Worm (Caenorhabditis elegans) whole organism, dauer: ENCODE measurements around the gene K04C2.3.

ENCODE experiments used
- unc-62 ChIP-seq: sonication (generic microtip); optimal IDR thresholded peaks from 2 replicates; lab custom pipeline; 2017; ENCODE audit warnings: missing biosample characterization, missing genetic modification reagents, missing genetic modification characterization

Gene K04C2.3

DNA sequence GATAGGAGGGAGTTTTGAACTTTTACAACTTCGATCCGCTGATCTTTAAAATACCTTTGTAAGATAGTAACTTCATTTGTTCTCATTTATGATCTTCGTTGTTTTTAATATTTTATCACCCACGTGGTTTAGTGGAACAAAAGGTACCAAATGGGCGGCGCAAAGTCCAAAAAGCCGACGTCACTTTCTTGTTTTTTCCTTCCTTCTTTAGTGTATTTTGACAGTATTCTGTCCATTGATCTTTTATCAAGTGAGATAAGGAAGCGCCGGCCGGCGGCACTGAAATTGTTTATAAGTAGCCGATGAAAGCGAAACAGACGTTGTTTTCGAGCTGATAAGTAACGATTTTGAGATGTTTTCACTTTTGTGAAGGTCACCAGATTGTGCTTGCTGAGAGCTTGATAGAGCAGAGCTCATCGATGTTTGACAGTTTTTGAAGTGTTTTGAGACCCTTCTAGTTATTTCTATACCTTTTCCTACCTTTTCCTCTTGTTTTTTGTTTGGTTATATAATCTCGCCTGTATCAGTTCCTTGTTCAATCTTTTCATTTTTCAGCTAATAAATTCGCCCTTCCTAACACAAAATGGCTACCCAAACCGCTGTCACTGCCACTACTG, at the start of gene K04C2.3:
K04C2.3 (plus strand) TSS at position 556 of the 617 bp plus-strand sequence.
- TF ChIP-seq unc-62: no peak

DNA sequence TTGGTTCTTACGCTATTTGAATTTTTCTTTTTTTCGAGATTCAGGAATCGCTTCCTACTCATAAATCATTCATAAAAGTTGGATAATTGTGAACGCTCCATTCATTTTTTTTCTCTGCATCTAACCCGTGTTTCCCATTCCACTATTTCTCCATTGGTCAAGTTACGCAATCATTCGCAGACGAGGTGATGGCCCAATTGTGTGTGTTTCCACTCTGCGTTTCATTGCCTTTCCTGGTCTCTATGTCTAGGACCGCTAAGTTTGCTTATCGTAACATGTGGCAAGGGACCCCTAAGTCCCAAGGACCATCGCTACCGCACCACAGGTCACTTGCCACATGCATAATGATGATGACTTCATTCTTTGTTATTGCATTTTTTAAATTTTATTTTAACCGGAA, 46.8 kb upstream of the K04C2.3 start:
- no peak for TF ChIP-seq unc-62

DNA sequence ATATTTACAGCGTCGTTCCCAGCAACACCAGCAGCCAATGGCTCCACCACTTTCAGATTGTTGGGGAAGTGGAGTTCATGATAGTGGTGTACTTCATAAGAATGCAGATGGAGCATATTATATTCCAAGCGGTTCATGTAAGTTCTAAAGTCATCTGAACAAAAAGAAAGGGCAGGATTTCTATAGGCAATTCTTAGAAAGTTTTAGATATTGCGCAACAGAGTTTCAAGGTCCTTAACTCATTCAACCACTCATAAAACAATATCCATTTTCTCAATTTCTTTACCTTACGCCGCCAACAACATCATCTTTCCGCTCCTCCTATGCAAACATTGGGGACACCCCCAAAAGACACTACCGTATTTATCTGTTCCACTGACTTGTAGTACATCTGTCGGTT, 41.6 kb upstream of the K04C2.3 start:
- no peak for TF ChIP-seq unc-62

DNA sequence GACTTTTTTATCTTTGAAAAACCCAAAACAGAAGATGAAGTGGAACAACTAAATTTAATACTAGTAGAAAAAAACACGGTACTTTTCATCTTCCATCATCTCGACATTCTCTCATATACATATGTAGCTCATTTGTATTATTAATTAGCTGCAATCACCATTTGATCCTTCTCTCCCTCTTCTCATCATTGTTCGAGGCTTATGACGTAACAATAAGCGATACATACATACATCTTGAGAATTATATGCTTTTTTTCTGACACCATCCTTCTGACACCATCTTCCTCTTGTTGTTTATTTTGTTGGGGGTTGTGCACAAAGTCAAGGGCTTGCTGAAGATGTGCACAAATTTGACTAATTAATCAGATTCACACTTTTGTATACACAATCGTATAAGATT, 35.6 kb upstream of the K04C2.3 start:
- no peak for TF ChIP-seq unc-62

DNA sequence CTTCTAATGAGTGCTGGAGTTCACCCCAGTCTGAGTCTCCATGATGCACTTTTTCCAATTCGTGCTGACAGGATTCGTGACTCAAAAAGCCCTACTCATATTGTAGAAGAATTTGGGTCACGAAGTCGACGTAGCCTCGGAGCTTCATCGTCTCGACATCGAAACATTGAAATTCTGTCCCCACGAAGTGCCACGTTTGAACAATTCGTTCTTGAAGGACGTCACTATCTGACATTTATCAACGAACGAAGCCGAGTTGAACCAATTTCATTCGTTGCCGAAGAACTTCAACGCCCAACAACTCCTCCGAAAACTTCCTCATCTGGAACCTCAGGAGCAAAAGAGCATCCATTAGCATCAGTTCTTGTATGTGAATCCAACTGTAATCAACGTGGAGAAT, 33.8 kb upstream of the K04C2.3 start:
- TF ChIP-seq unc-62: no peak

DNA sequence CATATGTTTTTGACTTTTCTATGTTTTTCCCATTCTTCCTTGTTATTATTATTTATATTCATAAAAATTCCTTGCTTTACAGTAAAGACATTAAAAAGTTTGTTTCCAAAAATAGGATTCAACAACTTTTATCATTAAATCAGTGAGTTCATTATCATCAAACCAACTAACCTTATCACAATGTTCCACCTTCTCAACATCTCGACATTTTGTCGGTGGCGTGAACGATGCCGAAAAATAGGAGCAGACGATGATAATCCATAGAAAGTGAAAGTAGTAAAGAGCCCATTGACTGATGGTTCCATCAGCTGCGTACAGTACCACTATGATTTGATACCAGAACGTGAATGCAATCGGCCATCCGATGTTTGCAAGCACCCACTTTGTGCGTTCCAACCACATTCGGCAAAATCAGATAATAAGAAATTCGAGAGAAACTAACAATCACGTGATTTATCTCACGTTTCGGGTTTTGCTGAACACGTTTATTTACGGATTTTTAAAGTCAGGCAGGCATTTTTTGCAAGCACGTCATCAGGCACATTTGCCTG, 24.2 kb upstream of the K04C2.3 start, which contains the start of gene dhhc-5:
dhhc-5 (minus strand) TSS at position 406 of the 551 bp plus-strand sequence.
- TF ChIP-seq unc-62: no peak

DNA sequence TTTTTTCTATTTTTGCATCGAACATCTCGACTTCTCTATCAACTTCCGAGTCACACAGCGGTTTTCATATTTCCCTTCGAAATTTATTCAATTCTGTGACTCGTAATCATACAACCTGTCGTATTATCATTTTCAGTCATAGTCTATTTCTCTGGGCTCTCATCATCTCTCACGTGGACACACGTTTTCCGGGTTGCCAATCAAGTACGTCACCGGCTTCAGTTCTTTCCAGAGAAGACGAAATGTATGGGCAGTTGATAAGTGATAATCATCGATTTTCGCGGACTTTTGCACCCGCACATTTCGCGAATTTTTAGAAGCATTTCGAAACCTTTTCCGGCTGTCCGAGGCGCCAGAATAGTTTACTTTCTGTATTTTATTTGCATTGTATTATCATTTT, 22.6 kb upstream of the K04C2.3 start, which contains the start of gene srv-1:
srv-1 (plus strand) TSS at position 131 of the 400 bp plus-strand sequence.
- no peak for TF ChIP-seq unc-62

DNA sequence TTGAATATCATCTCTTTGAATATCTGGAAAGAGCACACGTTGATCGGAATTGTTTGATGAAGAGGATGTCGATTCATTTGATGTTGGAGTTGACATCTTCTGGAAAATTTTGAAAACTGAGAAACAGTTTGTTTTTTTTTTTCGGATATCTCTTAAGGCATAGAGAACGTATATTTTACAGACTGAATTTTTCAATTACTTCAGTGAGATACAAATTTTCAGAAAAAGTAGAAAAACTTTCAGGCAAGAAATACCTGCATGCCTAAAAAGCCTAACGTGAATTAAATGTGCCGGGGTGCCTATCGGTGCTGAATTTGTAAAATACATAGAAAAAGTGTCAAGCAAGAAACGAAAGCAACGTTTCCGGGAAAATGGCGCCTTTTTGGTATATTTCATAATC, 16.2 kb upstream of the K04C2.3 start, which contains the start of gene zak-1:
zak-1 (minus strand) TSS at position 101 of the 400 bp plus-strand sequence.
- TF ChIP-seq unc-62: no peak

DNA sequence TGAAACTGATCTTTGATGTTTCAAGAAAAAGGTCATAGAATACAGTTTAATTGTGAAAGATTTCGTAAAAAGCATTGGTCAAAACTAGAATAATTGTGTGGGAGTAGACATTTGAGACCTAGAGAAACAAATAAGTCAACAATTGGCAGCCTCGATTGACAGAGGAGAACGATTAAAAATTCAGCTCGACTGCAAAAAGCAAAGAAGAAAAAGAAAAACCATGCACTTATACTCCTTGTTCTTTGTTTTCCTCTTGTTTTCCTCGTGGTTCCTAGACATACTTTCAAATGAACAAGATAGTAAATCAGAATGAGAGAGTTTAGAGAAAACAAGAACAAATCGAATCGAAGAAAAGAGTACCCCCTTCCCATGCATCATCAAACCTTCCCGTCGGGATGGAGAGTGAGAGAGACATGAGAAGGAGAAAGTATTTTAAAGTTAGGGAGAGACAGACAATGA, 15.5 kb upstream of the K04C2.3 start:
- no peak for TF ChIP-seq unc-62

DNA sequence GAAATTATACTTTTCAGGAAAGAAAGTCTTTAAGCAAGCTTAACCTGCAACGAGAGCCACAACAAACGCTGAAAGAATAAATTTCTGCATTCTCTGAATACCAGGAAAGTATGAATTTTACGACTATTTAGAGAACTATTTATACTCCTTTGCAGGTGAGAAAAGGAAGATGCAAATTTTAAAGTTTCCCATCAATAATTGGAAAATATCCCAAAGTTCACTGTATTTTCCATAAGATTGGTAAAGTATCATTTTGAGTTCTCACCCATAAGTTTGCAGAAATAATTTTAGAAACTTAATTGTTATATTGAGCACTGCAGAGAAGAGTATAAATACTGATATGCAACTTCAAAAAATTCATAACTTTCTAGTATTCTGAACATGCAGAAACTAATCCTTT, 13.4 kb upstream of the K04C2.3 start, which contains the start of gene clec-158:
clec-158 (minus strand) TSS at position 101 of the 400 bp plus-strand sequence.
- no peak for TF ChIP-seq unc-62

DNA sequence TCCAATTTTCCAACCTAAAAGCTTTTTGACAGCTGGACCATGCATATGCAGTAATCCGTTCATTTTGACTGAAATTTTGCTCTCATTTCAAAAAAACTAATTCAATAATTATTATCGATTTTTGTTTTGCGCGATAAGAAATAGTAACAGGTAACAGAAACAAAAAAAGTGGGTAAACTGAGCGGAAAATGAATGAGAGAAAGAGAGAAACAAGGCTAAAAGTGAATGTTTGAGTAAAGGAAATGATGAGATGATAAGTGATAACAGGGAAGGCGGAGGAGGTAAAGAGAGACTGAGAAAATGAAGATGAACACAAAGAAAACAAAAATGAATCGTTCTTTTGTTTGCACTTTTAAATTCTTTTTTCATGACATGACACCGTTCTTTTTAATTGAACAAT, 9.0 kb upstream of the K04C2.3 start, which contains the start of gene sma-3:
sma-3 (minus strand) TSS at position 68 of the 400 bp plus-strand sequence.
- no peak for TF ChIP-seq unc-62

DNA sequence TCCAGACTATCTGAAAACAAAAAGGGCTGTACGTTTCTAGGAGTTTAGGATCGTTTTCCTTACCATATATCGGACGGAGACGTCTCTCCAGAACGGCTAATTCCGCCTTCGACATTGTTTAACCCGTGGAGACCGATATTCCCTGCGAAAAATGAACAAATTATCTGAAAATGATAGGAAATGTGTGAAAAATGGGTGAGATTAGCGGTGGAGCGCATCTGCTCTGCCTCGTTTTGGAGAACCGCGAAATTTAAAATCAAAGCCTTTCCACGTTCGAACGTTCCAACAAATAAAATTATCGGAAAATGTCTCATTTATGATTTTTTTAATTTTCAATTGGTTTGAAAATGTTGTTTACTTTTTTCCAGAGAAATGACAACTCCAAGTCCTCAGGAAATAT, 3.6 kb upstream of the K04C2.3 start, which contains the start of the genes cra-1 and kbp-1:
cra-1 (minus strand) TSS at position 193 of the 400 bp plus-strand sequence.
kbp-1 (plus strand) TSS at position 366 of the 400 bp plus-strand sequence.
- TF ChIP-seq unc-62: no peak

DNA sequence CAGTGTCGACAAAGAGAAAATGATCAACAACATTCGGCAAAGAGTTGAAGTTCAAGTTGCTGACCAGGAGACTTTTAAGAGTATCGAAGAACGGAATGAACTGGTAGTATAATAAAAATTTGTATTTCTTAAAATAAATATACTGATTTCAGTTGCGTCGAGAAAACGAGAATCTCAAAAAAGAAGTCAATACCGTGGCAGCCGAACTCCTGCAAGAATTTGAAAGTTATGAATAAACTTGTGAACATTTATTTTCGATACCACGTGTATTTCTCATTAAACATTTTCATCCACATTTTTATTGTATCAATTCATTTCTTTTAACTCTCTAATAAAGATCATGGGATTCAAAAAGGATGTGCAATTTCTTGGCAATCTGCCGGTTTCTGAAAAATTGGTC, 2.9 kb upstream of the K04C2.3 start, which contains the start of gene K04C2.8:
K04C2.8 (plus strand) TSS at position 301 of the 400 bp plus-strand sequence.
- no peak for TF ChIP-seq unc-62

DNA sequence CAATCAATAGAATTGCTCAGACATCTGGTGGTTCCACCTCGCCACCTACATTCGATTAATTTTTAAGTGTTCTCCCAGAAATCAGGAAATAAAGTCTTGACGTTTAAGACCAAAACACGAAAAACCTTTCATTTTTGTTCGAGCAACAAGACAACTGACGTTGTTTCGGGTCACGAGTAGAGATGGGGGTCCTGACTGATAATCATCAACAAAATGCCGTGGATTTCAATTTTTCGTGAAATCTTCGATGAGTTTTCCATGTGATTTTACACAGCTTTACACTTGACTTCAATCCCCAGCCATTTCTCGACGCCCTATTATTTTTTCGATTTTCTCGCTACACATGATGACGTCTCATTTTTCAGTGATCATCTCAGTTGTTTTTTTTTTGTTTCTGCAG, 1.8 kb upstream of the K04C2.3 start:
- no peak for TF ChIP-seq unc-62

DNA sequence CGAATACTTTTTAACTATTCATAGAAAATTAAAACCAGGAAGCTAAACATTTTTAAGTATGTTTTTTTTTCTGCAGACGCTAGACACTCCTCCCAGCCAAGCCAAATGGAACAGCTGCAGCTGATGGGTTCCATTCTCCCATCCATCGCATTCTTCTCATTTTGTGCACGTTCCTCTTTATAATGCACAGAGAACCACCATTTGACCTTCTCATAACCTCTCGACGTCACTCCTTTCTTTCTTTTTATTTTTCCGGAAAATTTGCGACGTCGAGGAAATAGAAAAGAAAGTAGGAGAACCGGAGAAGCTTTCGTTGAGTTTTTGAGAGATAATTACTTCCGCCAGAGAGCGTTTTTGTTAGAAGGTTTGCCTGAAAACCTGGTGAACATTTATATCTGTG, 1.2 kb upstream of the K04C2.3 start:
- no peak for TF ChIP-seq unc-62

DNA sequence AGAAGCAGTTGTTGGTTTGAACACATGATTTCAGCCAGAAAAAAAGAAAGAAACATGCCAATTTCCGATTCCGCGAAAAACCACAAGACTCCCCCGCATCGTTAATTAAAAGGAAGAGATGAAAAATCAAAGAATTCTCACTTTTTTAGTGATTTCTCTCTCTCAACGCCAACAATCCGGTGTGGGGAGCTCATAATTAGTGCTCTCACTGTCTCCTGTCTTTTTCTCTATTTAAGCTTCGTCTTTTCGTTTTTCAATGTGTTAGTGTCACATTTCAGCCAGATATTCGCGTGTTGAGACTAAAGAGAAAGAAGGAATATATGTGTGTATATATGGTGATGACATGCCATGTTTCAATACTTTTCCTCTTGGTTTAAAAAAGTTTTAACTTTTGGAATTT, 835 bp downstream of the K04C2.3 start:
- TF ChIP-seq unc-62: no peak

DNA sequence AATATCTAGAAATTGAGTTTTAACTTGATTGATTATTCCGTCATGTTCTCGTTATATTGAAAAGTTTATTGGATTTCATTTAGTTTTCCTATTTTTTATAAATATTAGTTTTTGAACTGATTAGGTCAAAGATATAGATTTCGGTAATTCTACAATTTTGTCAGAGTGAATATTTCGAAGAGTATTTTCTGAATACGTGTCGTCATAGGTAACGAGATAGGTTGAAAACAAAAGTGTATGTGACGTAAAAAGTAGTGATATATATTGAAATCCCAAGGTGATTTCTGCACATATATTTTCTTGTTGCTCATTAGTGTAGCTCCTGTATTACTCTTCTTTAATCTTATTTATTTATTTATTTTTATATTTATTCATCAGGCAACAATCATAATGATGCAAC, 7.9 kb downstream of the K04C2.3 start, which contains the start of gene K04C2.7:
K04C2.7 (plus strand) TSS at position 301 of the 400 bp plus-strand sequence.
- no peak for TF ChIP-seq unc-62

DNA sequence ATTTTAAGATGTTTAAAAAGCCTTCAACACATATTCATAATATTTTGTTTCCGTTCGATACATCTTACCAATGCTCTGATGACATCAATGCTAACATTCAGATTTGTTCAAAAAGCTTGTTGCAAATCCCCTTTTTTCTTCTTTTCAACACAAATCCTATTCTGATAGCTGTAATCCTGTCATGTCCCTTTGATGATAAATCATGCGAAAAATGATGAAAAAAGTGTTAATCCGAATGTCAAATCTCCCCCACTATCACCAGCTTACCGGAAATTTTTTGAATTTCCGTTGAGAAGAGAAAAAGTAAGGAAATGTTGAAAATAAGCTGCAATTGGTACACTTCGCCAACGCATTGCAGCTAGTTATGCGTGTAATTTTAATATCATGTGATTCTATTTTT, 8.9 kb downstream of the K04C2.3 start:
- no peak for TF ChIP-seq unc-62
